Fruit fly (Drosophila melanogaster) whole organism, embryonic: ENCODE data around the gene CG13896.

Experiments
- ATbp ChIP-seq: fragments of 200-800 bp; sonication (Bioruptor generic); optimal IDR thresholded peaks from 2 replicates; lab custom pipeline; 2017; ENCODE audit warnings: missing biosample characterization, mild to moderate bottlenecking, missing genetic modification characterization, missing genetic modification reagents
- B-H1 ChIP-seq: fragments of 200-800 bp; sonication (Bioruptor generic); IDR thresholded peaks from 3 replicates; pipeline ENCODE4 v1.3.6; 2022; ENCODE audit warnings: missing biosample characterization, missing genetic modification characterization
- Bgb ChIP-seq: fragments of 200-800 bp; sonication (Bioruptor generic); IDR thresholded peaks from 2 replicates; pipeline ENCODE4 v1.3.6; 2022; ENCODE audit warnings: missing biosample characterization, missing genetic modification characterization; ENCODE audit not compliant: partially characterized antibody
- CG10147 ChIP-seq: fragments of 200-800 bp; sonication (Bioruptor generic); optimal IDR thresholded peaks from 2 replicates; lab custom pipeline; 2019; ENCODE audit warnings: missing biosample characterization, mild to moderate bottlenecking, missing genetic modification characterization, moderate library complexity
- CG10654 ChIP-seq: fragments of 200-800 bp; sonication (Bioruptor generic); optimal IDR thresholded peaks from 2 replicates; lab custom pipeline; 2016; ENCODE audit warnings: missing biosample characterization, missing genetic modification characterization
- CG11398 ChIP-seq: fragments of 200-800 bp; sonication (Bioruptor generic); optimal IDR thresholded peaks from 2 replicates; lab custom pipeline; 2016; ENCODE audit warnings: missing biosample characterization, missing genetic modification characterization
- CG13775 ChIP-seq: fragments of 200-800 bp; sonication (Bioruptor generic); optimal IDR thresholded peaks from 3 replicates; lab custom pipeline; 2017; ENCODE audit warnings: missing biosample characterization, mild to moderate bottlenecking, missing genetic modification characterization
- CG15269 ChIP-seq: fragments of 200-800 bp; sonication (Bioruptor generic); optimal IDR thresholded peaks from 2 replicates; lab custom pipeline; 2018; ENCODE audit warnings: missing biosample characterization, mild to moderate bottlenecking, missing genetic modification characterization, moderate library complexity
- CG1529 ChIP-seq: fragments of 200-800 bp; sonication (Bioruptor generic); optimal IDR thresholded peaks from 3 replicates; lab custom pipeline; 2018; ENCODE audit warnings: missing biosample characterization, missing genetic modification characterization
- CG15514 ChIP-seq: fragments of 200-800 bp; sonication (Bioruptor generic); optimal IDR thresholded peaks from 3 replicates; lab custom pipeline; 2017; ENCODE audit warnings: missing biosample characterization, missing genetic modification characterization, mild to moderate bottlenecking, moderate library complexity, missing genetic modification reagents
- CG17802 ChIP-seq: fragments of 200-800 bp; sonication (Bioruptor generic); optimal IDR thresholded peaks from 2 replicates; lab custom pipeline; 2018; ENCODE audit warnings: missing biosample characterization, mild to moderate bottlenecking, missing genetic modification characterization, moderate library complexity
- CG2120 ChIP-seq: fragments of 200-800 bp; sonication (Bioruptor generic); optimal IDR thresholded peaks from 3 replicates; lab custom pipeline; 2016; ENCODE audit warnings: missing biosample characterization, missing genetic modification characterization
- CG2712 ChIP-seq: fragments of 200-800 bp; optimal IDR thresholded peaks from 3 replicates; lab custom pipeline; 2019; ENCODE audit warnings: missing biosample characterization, mild to moderate bottlenecking, missing genetic modification characterization, moderate library complexity
- CG31441 ChIP-seq: fragments of 200-800 bp; sonication (Bioruptor generic); IDR thresholded peaks from 2 replicates; pipeline ENCODE4 v1.3.6; 2022; ENCODE audit warnings: missing biosample characterization, missing genetic modification characterization
- CG42726 ChIP-seq: fragments of 200-800 bp; sonication (Bioruptor generic); IDR thresholded peaks from 2 replicates; pipeline ENCODE4 v1.3.6; 2022; ENCODE audit warnings: missing biosample characterization, missing genetic modification characterization; ENCODE audit not compliant: partially characterized antibody
- CG43689 ChIP-seq: fragments of 200-800 bp; sonication (Bioruptor generic); IDR thresholded peaks from 2 replicates; pipeline ENCODE4 v1.3.6; 2022; ENCODE audit warnings: missing biosample characterization, missing genetic modification characterization
- CG4730 ChIP-seq: fragments of 200-800 bp; sonication (Bioruptor generic); IDR thresholded peaks from 2 replicates; pipeline ENCODE4 v1.3.6; 2022; ENCODE audit warnings: missing biosample characterization, missing genetic modification characterization
- CG5953 ChIP-seq: fragments of 200-800 bp; sonication (Bioruptor generic); IDR thresholded peaks from 2 replicates; pipeline ENCODE4 v1.3.6; 2022; ENCODE audit warnings: missing biosample characterization, missing genetic modification characterization
- CG7357 ChIP-seq: fragments of 200-800 bp; sonication (Bioruptor generic); IDR thresholded peaks from 3 replicates; pipeline ENCODE4 v1.3.6; 2022; ENCODE audit warnings: missing biosample characterization, missing genetic modification characterization
- CG7786 ChIP-seq: fragments of 200-800 bp; sonication (Bioruptor generic); optimal IDR thresholded peaks from 2 replicates; lab custom pipeline; 2016; ENCODE audit warnings: missing biosample characterization, missing genetic modification characterization
- CG8290 ChIP-seq, 3 experiments: fragments of 200-800 bp; sonication (Bioruptor generic); optimal IDR thresholded peaks; 2 replicates each; lab custom pipeline; 2016 to 2019; ENCODE audit warnings: missing biosample characterization in 3 of 3, missing genetic modification characterization in 3 of 3, mild to moderate bottlenecking in 2 of 3, moderate library complexity in 1 of 3
- CG8944 ChIP-seq: fragments of 200-800 bp; sonication (Bioruptor generic); optimal IDR thresholded peaks from 3 replicates; lab custom pipeline; 2016; ENCODE audit warnings: missing biosample characterization, missing genetic modification characterization
- CG9437 ChIP-seq: fragments of 200-800 bp; sonication (Bioruptor generic); optimal IDR thresholded peaks from 2 replicates; lab custom pipeline; 2018; ENCODE audit warnings: missing biosample characterization, mild to moderate bottlenecking, missing genetic modification characterization
- CHES-1-like ChIP-seq: fragments of 200-800 bp; sonication (Bioruptor generic); optimal IDR thresholded peaks from 2 replicates; lab custom pipeline; 2016; ENCODE audit warnings: missing biosample characterization, missing genetic modification characterization
- CrebB ChIP-seq: fragments of 200-800 bp; sonication (Bioruptor generic); optimal IDR thresholded peaks from 3 replicates; lab custom pipeline; 2018; ENCODE audit warnings: missing biosample characterization, mild to moderate bottlenecking, missing genetic modification characterization
- D ChIP-seq, 2 experiments: fragments of 200-800 bp in 1 of 2; fragments of >200 bp in 1 of 2; sonication (Bioruptor generic) in 1 of 2; optimal IDR thresholded peaks; 2 replicates in 1 of 2; 3 replicates in 1 of 2; lab custom pipeline; 2017; ENCODE audit warnings: mild to moderate bottlenecking in 1 of 2, missing biosample characterization in 1 of 2, missing genetic modification characterization in 1 of 2, missing genetic modification reagents in 1 of 2
- HLH4C ChIP-seq: fragments of 200-800 bp; sonication (Bioruptor generic); IDR thresholded peaks from 3 replicates; pipeline ENCODE4 v1.3.6; 2022; ENCODE audit warnings: missing biosample characterization, missing genetic modification characterization; ENCODE audit not compliant: partially characterized antibody
- Hmr ChIP-seq: fragments of 200-800 bp; sonication (Bioruptor generic); optimal IDR thresholded peaks from 3 replicates; lab custom pipeline; 2017; ENCODE audit warnings: mild to moderate bottlenecking, missing biosample characterization, missing genetic modification reagents, missing genetic modification characterization
- Jarid2 ChIP-seq: fragments of 200-800 bp; sonication (Bioruptor generic); optimal IDR thresholded peaks from 3 replicates; lab custom pipeline; 2017; ENCODE audit warnings: mild to moderate bottlenecking, missing biosample characterization, missing genetic modification reagents, missing genetic modification characterization
- Lpt ChIP-seq: fragments of >200 bp; optimal IDR thresholded peaks from 2 replicates; lab custom pipeline; 2018; ENCODE audit warnings: missing biosample characterization, missing genetic modification characterization
- Max ChIP-seq: fragments of 200-800 bp; sonication (Bioruptor generic); optimal IDR thresholded peaks from 2 replicates; lab custom pipeline; 2016; ENCODE audit warnings: missing biosample characterization, mild to moderate bottlenecking, missing genetic modification characterization
- Oli ChIP-seq: fragments of 200-800 bp; sonication (Bioruptor generic); optimal IDR thresholded peaks from 2 replicates; lab custom pipeline; 2018; ENCODE audit warnings: missing biosample characterization, mild to moderate bottlenecking, missing genetic modification characterization, moderate library complexity
- Trl ChIP-seq, 3 experiments: fragments of >200 bp in 2 of 3; fragments of 200-800 bp in 1 of 3; sonication (Bioruptor generic) in 1 of 3; optimal IDR thresholded peaks; 2 replicates in 1 of 3; 3 replicates in 2 of 3; lab custom pipeline; 2016 to 2017; ENCODE audit warnings: missing biosample characterization in 1 of 3, missing genetic modification characterization in 1 of 3
- croc ChIP-seq: fragments of 200-800 bp; sonication (Bioruptor generic); conservative IDR thresholded peaks from 3 replicates; pipeline ENCODE4 v1.3.6; 2022; ENCODE audit warnings: missing biosample characterization, missing genetic modification characterization
- dimm ChIP-seq: fragments of 200-800 bp; sonication (Bioruptor generic); IDR thresholded peaks from 2 replicates; pipeline ENCODE4 v1.3.6; 2022; ENCODE audit warnings: missing biosample characterization, missing genetic modification characterization
- disco-r ChIP-seq: fragments of 200-800 bp; sonication (Bioruptor generic); optimal IDR thresholded peaks from 2 replicates; lab custom pipeline; 2016; ENCODE audit warnings: missing biosample characterization, missing genetic modification characterization
- fd96Cb ChIP-seq: fragments of 200-800 bp; sonication (Bioruptor generic); optimal IDR thresholded peaks from 2 replicates; lab custom pipeline; 2018; ENCODE audit warnings: missing biosample characterization, mild to moderate bottlenecking, missing genetic modification characterization, moderate library complexity
- fu2 ChIP-seq: fragments of 200-800 bp; sonication (Bioruptor generic); optimal IDR thresholded peaks from 2 replicates; lab custom pipeline; 2016; ENCODE audit warnings: missing biosample characterization, missing genetic modification characterization
- gsb-n ChIP-seq: fragments of 200-800 bp; sonication (Bioruptor generic); optimal IDR thresholded peaks from 3 replicates; lab custom pipeline; 2018; ENCODE audit warnings: missing biosample characterization, mild to moderate bottlenecking, missing genetic modification characterization
- lab ChIP-seq: fragments of 200-800 bp; sonication (Bioruptor generic); optimal IDR thresholded peaks from 3 replicates; lab custom pipeline; 2017; ENCODE audit warnings: missing biosample characterization, missing genetic modification characterization, mild to moderate bottlenecking, moderate library complexity, missing genetic modification reagents
- lmd ChIP-seq: fragments of 200-800 bp; sonication (Bioruptor generic); IDR thresholded peaks from 2 replicates; pipeline ENCODE4 v1.3.6; 2022; ENCODE audit warnings: missing biosample characterization, missing genetic modification characterization
- mld ChIP-seq: fragments of 200-800 bp; sonication (Bioruptor generic); IDR thresholded peaks from 3 replicates; pipeline ENCODE4 v1.3.6; 2022; ENCODE audit warnings: missing biosample characterization, missing genetic modification characterization; ENCODE audit not compliant: partially characterized antibody
- nerfin-1 ChIP-seq: fragments of 200-800 bp; sonication (Bioruptor generic); optimal IDR thresholded peaks from 3 replicates; lab custom pipeline; 2019; ENCODE audit warnings: missing biosample characterization, mild to moderate bottlenecking, missing genetic modification characterization, moderate library complexity
- otp ChIP-seq: fragments of 200-800 bp; sonication (Bioruptor generic); IDR thresholded peaks from 3 replicates; pipeline ENCODE4, ENCODE4 v1.3.6; 2022; ENCODE audit warnings: missing biosample characterization, missing genetic modification characterization
- sna ChIP-seq: fragments of 200-800 bp; sonication (Bioruptor generic); IDR thresholded peaks from 2 replicates; pipeline ENCODE4 v1.3.6; 2022; ENCODE audit warnings: missing biosample characterization, missing genetic modification characterization; ENCODE audit not compliant: partially characterized antibody
- trh ChIP-seq: fragments of 200-800 bp; sonication (Bioruptor generic); optimal IDR thresholded peaks from 2 replicates; lab custom pipeline; 2016; ENCODE audit warnings: missing biosample characterization, missing genetic modification characterization
- twi ChIP-seq: fragments of 200-800 bp; optimal IDR thresholded peaks from 2 replicates; lab custom pipeline; 2019; ENCODE audit warnings: missing biosample characterization, mild to moderate bottlenecking, missing genetic modification characterization, moderate library complexity

The CG13896 gene

DNA sequence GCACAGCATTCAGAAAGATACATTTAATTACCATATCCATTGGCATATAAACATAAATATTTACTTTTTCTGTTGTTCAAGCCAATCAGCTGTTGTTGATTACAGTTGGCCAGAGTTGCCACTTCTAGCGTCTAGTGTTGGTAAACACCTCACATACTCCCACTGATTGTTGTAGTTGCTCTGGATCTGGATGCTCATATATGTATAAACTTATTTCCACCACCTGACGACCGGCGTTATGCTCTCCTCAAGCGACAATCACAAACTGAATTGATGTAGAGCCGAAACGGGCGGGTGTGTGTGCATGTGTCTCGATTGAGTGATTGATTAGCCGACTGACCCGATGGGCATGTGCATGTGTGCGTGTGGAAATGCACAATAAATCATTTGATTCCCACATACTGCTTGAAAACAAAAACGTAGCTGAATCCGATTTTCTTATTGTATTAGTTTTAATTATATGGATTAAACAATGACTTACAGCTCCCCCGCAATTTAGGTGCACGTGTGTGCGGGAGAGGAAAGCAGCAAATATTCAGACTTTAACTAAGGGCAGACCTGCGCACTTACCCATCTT, 29.8 kb downstream of the CG13896 start (continued):
- peak; percentile 80 for TF ChIP-seq lab (GFP tag; lab: Kevin White, UChicago)
- no peak for TF ChIP-seq dimm (GFP tag; lab: Robert Waterston, UW)
- no peak for TF ChIP-seq CG7357
- TF ChIP-seq CG4730, result no peak
- TF ChIP-seq CG8944, result no peak
- TF ChIP-seq HLH4C (GFP tag; lab: Robert Waterston, UW), result no peak; the same call in 2 of the 3 replicates
- no peak for TF ChIP-seq Trl (optimal IDR thresholded peaks at IDR 0.05; lab: Kevin White, UChicago)
- peak; percentile 24 for TF ChIP-seq Trl (GFP tag; optimal IDR thresholded peaks at IDR 0.05; lab: Kevin White, UChicago)
- TF ChIP-seq CG13775 (GFP tag; lab: Kevin White, UChicago), result no peak
- peak; percentile 80 for TF ChIP-seq CHES-1-like (GFP tag; lab: Kevin White, UChicago)
- peak; percentile 61 for TF ChIP-seq nerfin-1 (tag; lab: Kevin White, UChicago)
- TF ChIP-seq CG7786 (GFP tag; lab: Kevin White, UChicago), result peak; percentile 17
- peak; percentile 32 for TF ChIP-seq CG2712 (tag; lab: Kevin White, UChicago)
- peak; percentile 4 for TF ChIP-seq CG15269
- TF ChIP-seq fd96Cb (tag; lab: Kevin White, UChicago), result no peak
- no peak for TF ChIP-seq CG42726 (GFP tag; lab: Robert Waterston, UW)
- peak; percentile 53 for TF ChIP-seq CrebB
- TF ChIP-seq CG31441 (GFP tag; lab: Robert Waterston, UW), result 0 out of 2 replicates have a peak, but pooled peaks have one; percentile 23
- TF ChIP-seq ATbp (GFP tag; lab: Kevin White, UChicago), result peak; percentile 33
- peak; percentile 47 for TF ChIP-seq CG2120
- TF ChIP-seq Max, result peak; percentile 27
- TF ChIP-seq croc (GFP tag; lab: Robert Waterston, UW), result no peak
- TF ChIP-seq CG43689 (GFP tag; lab: Robert Waterston, UW), result no peak
- no peak for TF ChIP-seq trh (GFP tag; lab: Kevin White, UChicago)
- no peak for TF ChIP-seq Oli
- no peak for TF ChIP-seq D (optimal IDR thresholded peaks at IDR 0.05; lab: Kevin White, UChicago)
- TF ChIP-seq D (GFP tag; optimal IDR thresholded peaks at IDR 0.05; lab: Kevin White, UChicago), result no peak
- TF ChIP-seq CG8290 (GFP tag; optimal IDR thresholded peaks at IDR 0.05; lab: Kevin White, UChicago), result peak; percentile 53
- peak; percentile 38 to 83 for TF ChIP-seq CG8290 (tag; optimal IDR thresholded peaks at IDR 0.05; lab: Kevin White, UChicago)
- TF ChIP-seq CG11398 (GFP tag; lab: Kevin White, UChicago), result peak; percentile 52
- no peak for TF ChIP-seq CG5953 (GFP tag; lab: Robert Waterston, UW)
- TF ChIP-seq Bgb, result peak; percentile 31; the same call in 1 of the 2 replicates
- TF ChIP-seq CG10654 (GFP tag; lab: Kevin White, UChicago), result peak; percentile 1
- TF ChIP-seq Jarid2 (GFP tag; lab: Kevin White, UChicago), result peak; percentile 51
- peak; percentile 30 for TF ChIP-seq CG17802 (tag; lab: Kevin White, UChicago)
- peak; percentile 1 for TF ChIP-seq CG9437 (GFP tag; lab: Kevin White, UChicago)
- no peak; the same call in 2 of the 3 replicates for TF ChIP-seq otp (GFP tag; lab: Robert Waterston, UW)
- TF ChIP-seq gsb-n, result peak; percentile 60
- peak; percentile 46 for TF ChIP-seq twi (tag; lab: Kevin White, UChicago)
- TF ChIP-seq sna (GFP tag; lab: Robert Waterston, UW), result peak; percentile 17; the same call in 1 of the 2 replicates
- TF ChIP-seq disco-r, result peak; percentile 19
- 0 out of 2 replicates have a peak, but pooled peaks have one; percentile 5 for TF ChIP-seq lmd (GFP tag; lab: Robert Waterston, UW)
- TF ChIP-seq CG1529 (GFP tag; lab: Kevin White, UChicago), result peak; percentile 41
- peak; percentile 47 for TF ChIP-seq Hmr (GFP tag; lab: Kevin White, UChicago)
- peak; percentile 70 for TF ChIP-seq CG15514 (GFP tag; lab: Kevin White, UChicago)
- TF ChIP-seq Lpt (GFP tag; lab: Kevin White, UChicago), result no peak
- no peak for TF ChIP-seq mld (GFP tag; lab: Robert Waterston, UW)
- peak; percentile 37 for TF ChIP-seq fu2 (GFP tag; lab: Kevin White, UChicago)
- no peak for TF ChIP-seq B-H1 (GFP tag; lab: Robert Waterston, UW)
- no peak for TF ChIP-seq CG10147 (GFP tag; lab: Kevin White, UChicago)
